Fruit fly (Drosophila melanogaster) whole organism, adult: Measurements from ENCODE around the gene Drsl3.

Experiments used
- CG12768 ChIP-seq: fragments of 200-800 bp; sonication (Bioruptor generic); optimal IDR thresholded peaks from 2 replicates; lab custom pipeline; 2017; ENCODE audit warnings: missing biosample characterization, missing genetic modification characterization, mild to moderate bottlenecking, moderate library complexity, missing genetic modification reagents
- CG14711 ChIP-seq: fragments of 200-800 bp; sonication (Bioruptor generic); optimal IDR thresholded peaks from 2 replicates; lab custom pipeline; 2018; ENCODE audit warnings: missing biosample characterization, mild to moderate bottlenecking, missing genetic modification characterization, moderate library complexity
- CG1620 ChIP-seq: fragments of 200-800 bp; sonication (Bioruptor generic); optimal IDR thresholded peaks from 2 replicates; lab custom pipeline; 2016; ENCODE audit warnings: missing biosample characterization, missing genetic modification characterization
- CG33017 ChIP-seq: fragments of 200-800 bp; sonication (Bioruptor generic); optimal IDR thresholded peaks from 2 replicates; lab custom pipeline; 2018; ENCODE audit warnings: missing biosample characterization, mild to moderate bottlenecking, missing genetic modification characterization, moderate library complexity
- CG7045 ChIP-seq: fragments of 200-800 bp; sonication (Bioruptor generic); optimal IDR thresholded peaks from 2 replicates; lab custom pipeline; 2017; ENCODE audit warnings: missing biosample characterization, mild to moderate bottlenecking, missing genetic modification characterization
- CG7101 ChIP-seq: fragments of 200-800 bp; sonication (Bioruptor generic); optimal IDR thresholded peaks from 2 replicates; lab custom pipeline; 2018; ENCODE audit warnings: missing biosample characterization, mild to moderate bottlenecking, missing genetic modification characterization, moderate library complexity
- Clk ChIP-seq: fragments of 200-800 bp; sonication (Bioruptor generic); optimal IDR thresholded peaks from 2 replicates; lab custom pipeline; 2017; ENCODE audit warnings: missing biosample characterization, missing genetic modification characterization
- Hr96 ChIP-seq: fragments of 200-800 bp; sonication (Bioruptor generic); optimal IDR thresholded peaks from 2 replicates; lab custom pipeline; 2016; ENCODE audit warnings: missing biosample characterization, missing genetic modification characterization
- Mnt ChIP-seq: fragments of 200-800 bp; sonication (Bioruptor generic); optimal IDR thresholded peaks from 2 replicates; lab custom pipeline; 2016; ENCODE audit warnings: missing biosample characterization, mild to moderate bottlenecking, missing genetic modification characterization
- cic ChIP-seq: fragments of 200-800 bp; sonication (Bioruptor generic); optimal IDR thresholded peaks from 2 replicates; lab custom pipeline; 2017; ENCODE audit warnings: missing biosample characterization, mild to moderate bottlenecking, missing genetic modification characterization, moderate library complexity
- kay ChIP-seq: fragments of 200-800 bp; sonication (Bioruptor generic); peaks from one replicate; lab custom pipeline; 2016; ENCODE audit warnings: missing biosample characterization, missing genetic modification characterization, borderline replicate concordance
- ovo ChIP-seq: fragments of 200-800 bp; sonication (Bioruptor generic); optimal IDR thresholded peaks from 2 replicates; lab custom pipeline; 2016; ENCODE audit warnings: missing biosample characterization, missing genetic modification characterization
- pad ChIP-seq: fragments of 200-800 bp; sonication (Bioruptor generic); optimal IDR thresholded peaks from 3 replicates; lab custom pipeline; 2017; ENCODE audit warnings: missing biosample characterization, missing genetic modification characterization, mild to moderate bottlenecking, moderate library complexity, missing genetic modification reagents
- tj ChIP-seq: fragments of 200-800 bp; sonication (Bioruptor generic); optimal IDR thresholded peaks from 3 replicates; lab custom pipeline; 2017; ENCODE audit warnings: missing biosample characterization, mild to moderate bottlenecking, missing genetic modification characterization, moderate library complexity

- TF ChIP-seq tj (GFP tag; lab: Kevin White, UChicago) (no peak), kay (GFP tag; lab: Kevin White, UChicago) (no peak), cic (GFP tag; lab: Kevin White, UChicago) (no peak), CG14711 (tag; lab: Kevin White, UChicago) (no peak), CG12768 (GFP tag; lab: Kevin White, UChicago) (no peak), CG7045 (GFP tag; lab: Kevin White, UChicago) (no peak), Mnt (GFP tag; lab: Kevin White, UChicago) (no peak), CG1620 (no peak), CG33017 (tag; lab: Kevin White, UChicago) (no peak), CG7101 (tag; lab: Kevin White, UChicago) (no peak), pad (no peak), ovo (GFP tag; lab: Kevin White, UChicago) (no peak), Clk (no peak), Hr96 (GFP tag; lab: Kevin White, UChicago) (no peak)
These were observed at the start of gene Drsl3 for dm6 chr3L:3314696-3315095.
